Fruit fly (Drosophila melanogaster): ENCODE measurements around the gene Stip1.

- TF ChIP-seq CG8319 (GFP tag; optimal IDR thresholded peaks at IDR 0.05) (no peak), Sox102F (GFP tag; optimal IDR thresholded peaks at IDR 0.05) (no peak), CG7368 (GFP tag; optimal IDR thresholded peaks at IDR 0.05) (no peak), net (GFP tag; optimal IDR thresholded peaks at IDR 0.05) (no peak), Met (GFP tag; optimal IDR thresholded peaks at IDR 0.05) (no peak), Smox (GFP tag; optimal IDR thresholded peaks at IDR 0.05) (no peak), fd59A (GFP tag; optimal IDR thresholded peaks at IDR 0.05) (no peak), CG6792 (GFP tag; optimal IDR thresholded peaks at IDR 0.05) (no peak), CG6808 (GFP tag; optimal IDR thresholded peaks at IDR 0.05) (no peak), Ets96B (tag; optimal IDR thresholded peaks at IDR 0.05) (no peak), CG6276 (GFP tag; optimal IDR thresholded peaks at IDR 0.05) (no peak)
These were observed 3.3 kb upstream of the Stip1 start, which contains the start of gene CG3625 for dm6 chr2L:291657-292056.
